Fruit fly (Drosophila melanogaster) Kc167 (cell line): Measurements from ENCODE around the gene Shc.

Experiments
- Myc ChIP-seq: fragments of >200 bp; optimal IDR thresholded peaks from 2 replicates; lab custom pipeline; 2017; ENCODE audit warnings: missing external identifiers
- h ChIP-seq: fragments of >200 bp; optimal IDR thresholded peaks from 3 replicates; lab custom pipeline; 2018; ENCODE audit warnings: missing external identifiers
- psq ChIP-seq: fragments of >200 bp; optimal IDR thresholded peaks from 2 replicates; lab custom pipeline; 2017; ENCODE audit warnings: missing external identifiers

DNA sequence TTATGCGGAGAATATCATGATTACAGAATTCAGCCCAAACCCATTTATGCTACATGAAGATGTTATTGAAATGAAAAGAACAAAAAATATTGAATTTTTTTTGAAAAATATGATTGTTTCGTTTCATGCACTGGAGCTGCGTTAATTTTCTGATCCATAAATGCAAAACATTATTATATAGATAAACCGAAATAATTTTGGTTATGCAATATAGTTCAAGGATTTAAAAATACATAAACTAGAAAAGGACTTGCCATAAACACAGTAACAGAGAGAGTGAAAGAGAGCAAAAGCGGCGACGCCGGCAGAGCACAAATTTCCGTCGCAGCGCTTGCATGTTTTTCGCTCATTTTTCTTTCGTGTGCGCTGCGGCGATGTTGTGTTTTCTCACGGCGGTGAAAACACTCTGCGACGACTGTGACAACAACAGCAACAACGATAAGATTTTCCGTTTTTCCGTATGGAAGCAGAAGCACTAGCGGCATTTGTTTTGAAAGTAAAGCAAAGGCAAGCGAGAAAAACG, 35.5 kb downstream of the Shc start:
- no peak for TF ChIP-seq Myc (lab: Kevin White, UChicago)
- TF ChIP-seq h: no peak
- TF ChIP-seq psq: no peak
